Worm (Caenorhabditis elegans): Measurements from ENCODE around the gene T14B4.20.

Gene T14B4.20

DNA sequence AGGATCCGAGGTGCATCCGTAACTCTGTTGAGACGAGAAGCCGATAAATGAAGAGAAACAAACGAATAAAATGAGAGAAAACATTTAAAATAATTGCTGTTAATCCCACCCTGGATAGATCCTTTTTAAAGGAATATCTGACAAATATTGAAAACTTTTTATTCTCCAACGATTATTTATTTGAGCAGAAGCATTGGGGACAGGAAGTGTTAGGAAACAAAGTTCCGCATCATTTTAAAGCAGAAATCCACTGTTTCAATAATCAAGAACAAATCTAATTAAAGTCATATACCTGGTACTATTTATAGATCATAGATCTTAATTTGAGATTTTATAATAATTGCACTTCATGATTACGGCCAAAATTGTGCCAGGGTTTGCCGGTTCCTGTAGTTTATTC lies 34.2 kb downstream of the T14B4.20 start, which contains the start of gene F41G3.20:
TSS of gene F41G3.20 (minus strand) at position 101 of the 400 bp plus-strand sequence.
- no peak for TF ChIP-seq mdl-1 (tag; optimal IDR thresholded peaks at IDR 0.05)
- no peak for TF ChIP-seq eor-1 (tag; optimal IDR thresholded peaks at IDR 0.05)
- TF ChIP-seq nhr-237 (tag; optimal IDR thresholded peaks at IDR 0.05) = no peak
- TF ChIP-seq nhr-76 (tag; optimal IDR thresholded peaks at IDR 0.05) = no peak
- no peak for TF ChIP-seq ceh-28 (tag; optimal IDR thresholded peaks at IDR 0.05)

DNA sequence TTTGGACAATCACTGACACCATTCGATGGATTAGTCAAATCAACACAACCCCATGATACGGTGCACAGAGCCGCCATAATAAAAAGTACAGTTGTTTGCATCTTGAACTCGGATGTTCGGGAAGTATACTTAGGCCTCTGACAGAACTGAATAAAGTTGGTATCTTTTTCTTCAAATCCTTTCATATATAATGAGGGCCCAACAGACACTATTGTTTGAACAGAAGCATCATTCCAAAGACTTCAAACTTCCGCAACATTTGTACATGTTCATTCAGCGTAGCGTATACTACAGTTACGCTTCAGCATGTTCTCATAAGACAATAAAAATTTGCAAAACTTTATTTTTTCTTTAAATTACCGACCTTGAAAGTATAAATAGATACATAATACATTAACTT lies 35.3 kb downstream of the T14B4.20 start, which contains the start of gene F41G3.19:
TSS of gene F41G3.19 (minus strand) at position 101 of the 400 bp plus-strand sequence.
- TF ChIP-seq mml-1 (tag; optimal IDR thresholded peaks at IDR 0.05) = no peak
- TF ChIP-seq skn-1 (tag; optimal IDR thresholded peaks at IDR 0.05) = no peak
- no peak for TF ChIP-seq tbx-2 (tag; optimal IDR thresholded peaks at IDR 0.05)
- no peak for TF ChIP-seq mdl-1 (tag; optimal IDR thresholded peaks at IDR 0.05)
- no peak for TF ChIP-seq ceh-9 (tag; optimal IDR thresholded peaks at IDR 0.05)
- TF ChIP-seq sea-2 (GFP tag; optimal IDR thresholded peaks at IDR 0.05) = no peak
- TF ChIP-seq elt-2 (tag; optimal IDR thresholded peaks at IDR 0.05) = no peak
- TF ChIP-seq nhr-76 (tag; optimal IDR thresholded peaks at IDR 0.05) = no peak
- TF ChIP-seq ceh-28 (tag; optimal IDR thresholded peaks at IDR 0.05) = no peak
- no peak for TF ChIP-seq nhr-11 (tag; optimal IDR thresholded peaks at IDR 0.05)
- no peak for TF ChIP-seq fkh-2 (tag; optimal IDR thresholded peaks at IDR 0.05)
- no peak for TF ChIP-seq pha-4 (tag; optimal IDR thresholded peaks at IDR 0.05)
- TF ChIP-seq hmg-11 (tag; optimal IDR thresholded peaks at IDR 0.05) = no peak
- TF ChIP-seq ama-1 (optimal IDR thresholded peaks at IDR 0.05) = no peak
- TF ChIP-seq nhr-28 (tag; optimal IDR thresholded peaks at IDR 0.05) = no peak
- TF ChIP-seq daf-12 (tag; optimal IDR thresholded peaks at IDR 0.05) = no peak

DNA sequence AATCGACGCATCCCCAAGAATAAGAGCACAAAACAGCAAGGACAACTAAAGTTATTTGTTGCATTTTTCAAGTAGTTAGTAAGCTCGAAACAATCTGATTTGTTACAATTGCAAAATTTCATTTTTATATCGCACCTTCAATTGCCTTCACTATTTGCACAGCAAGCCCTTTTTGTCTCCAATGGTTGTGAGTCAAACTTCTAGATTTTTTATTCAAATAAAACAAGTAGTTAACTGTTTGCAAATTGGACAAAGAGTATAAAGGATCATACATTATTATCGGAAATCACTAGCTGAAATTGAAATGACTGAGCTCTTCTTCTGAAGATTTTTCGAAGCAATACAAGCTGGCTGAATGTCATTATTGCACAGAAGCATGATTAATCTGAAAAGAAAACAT lies 36.1 kb downstream of the T14B4.20 start, which contains the start of gene F41G3.21:
TSS of gene F41G3.21 (minus strand) at position 101 of the 400 bp plus-strand sequence.
- TF ChIP-seq nhr-67 (tag; optimal IDR thresholded peaks at IDR 0.05) (no peak), pha-4 (tag; optimal IDR thresholded peaks at IDR 0.05) (no peak), ceh-28 (tag; optimal IDR thresholded peaks at IDR 0.05) (no peak), unc-62 (GFP tag; optimal IDR thresholded peaks at IDR 0.05) (no peak), nhr-77 (tag; optimal IDR thresholded peaks at IDR 0.05) (no peak), mml-1 (tag; optimal IDR thresholded peaks at IDR 0.05) (no peak), pqm-1 (tag; optimal IDR thresholded peaks at IDR 0.05) (no peak), aly-2 (tag; optimal IDR thresholded peaks at IDR 0.05) (no peak), ceh-16 (tag; optimal IDR thresholded peaks at IDR 0.05) (no peak), tbx-2 (tag; optimal IDR thresholded peaks at IDR 0.05) (no peak), ztf-11 (tag; optimal IDR thresholded peaks at IDR 0.05) (no peak), elt-2 (tag; optimal IDR thresholded peaks at IDR 0.05) (no peak)

DNA sequence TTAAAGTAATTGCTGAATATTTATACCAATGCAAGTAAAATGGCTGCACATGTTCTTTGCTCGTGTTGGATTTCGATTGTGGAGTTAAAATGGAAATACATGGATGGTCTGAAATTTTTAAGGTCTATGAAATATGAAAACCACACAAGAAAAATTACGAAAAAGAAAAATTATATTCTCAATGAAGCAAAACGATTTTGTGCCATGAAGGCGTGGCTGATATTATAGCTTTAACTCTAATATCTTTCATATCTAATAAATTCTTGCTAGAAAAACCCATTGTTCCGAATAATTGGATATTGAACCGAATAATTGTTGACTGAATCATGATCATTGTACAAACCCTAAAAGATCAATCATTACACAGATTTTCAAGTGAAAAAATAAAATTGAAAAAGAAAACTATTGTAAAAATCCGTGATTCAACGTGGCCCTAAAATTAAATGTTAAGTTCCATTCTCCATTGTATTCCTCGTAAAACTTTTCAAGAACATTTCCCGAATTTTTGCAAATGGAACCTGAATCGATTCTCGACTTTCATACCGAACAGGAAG lies 38.0 kb downstream of the T14B4.20 start, which contains the start of the genes srx-95 and fis-1:
TSS of gene srx-95 (minus strand) at position 101 of the 554 bp plus-strand sequence.
TSS of gene fis-1 (plus strand) at position 504 of the 554 bp plus-strand sequence.
- TF ChIP-seq nhr-11 (tag; optimal IDR thresholded peaks at IDR 0.05) (no peak), pqm-1 (tag; optimal IDR thresholded peaks at IDR 0.05) (no peak), elt-1 (tag; optimal IDR thresholded peaks at IDR 0.05) (no peak), lin-39 (tag; optimal IDR thresholded peaks at IDR 0.05) (no peak), snpc-4 (tag; optimal IDR thresholded peaks at IDR 0.05) (no peak), egl-27 (tag; optimal IDR thresholded peaks at IDR 0.05) (no peak), hmg-11 (tag; optimal IDR thresholded peaks at IDR 0.05) (no peak), ceh-28 (tag; optimal IDR thresholded peaks at IDR 0.05) (no peak), lin-15B (tag; optimal IDR thresholded peaks at IDR 0.05) (no peak), unc-39 (tag; optimal IDR thresholded peaks at IDR 0.05) (no peak), eor-1 (tag; optimal IDR thresholded peaks at IDR 0.05) (no peak), ama-1 (optimal IDR thresholded peaks at IDR 0.05) (no peak), skn-1 (tag; optimal IDR thresholded peaks at IDR 0.05) (no peak), nhr-23 (tag; optimal IDR thresholded peaks at IDR 0.05) (no peak), fkh-10 (GFP tag; optimal IDR thresholded peaks at IDR 0.05) (no peak), R02D3.7 (tag; optimal IDR thresholded peaks at IDR 0.05) (no peak), lsy-12 (tag; optimal IDR thresholded peaks at IDR 0.05) (no peak)

DNA sequence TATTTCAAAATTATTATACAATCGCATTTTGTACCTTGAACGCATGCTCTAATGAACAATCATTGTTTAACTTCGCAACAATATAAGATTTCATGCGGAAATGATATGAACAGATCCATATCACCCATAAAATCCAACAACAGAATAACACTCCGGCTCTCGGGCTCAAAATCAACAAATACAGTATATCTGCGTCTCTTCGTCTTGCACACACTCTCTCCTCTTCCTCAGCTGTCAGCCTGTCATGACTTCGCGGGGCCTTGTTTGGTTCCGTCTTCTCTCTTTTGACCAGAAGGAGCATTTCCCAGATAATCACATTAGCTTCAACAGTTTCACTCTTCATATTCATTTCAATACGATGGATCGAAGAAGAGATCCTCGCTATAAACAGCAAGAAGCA lies 39.5 kb downstream of the T14B4.20 start, which contains the start of gene F41G3.3:
TSS of gene F41G3.3 (plus strand) at position 301 of the 400 bp plus-strand sequence.
- TF ChIP-seq zag-1 (tag; optimal IDR thresholded peaks at IDR 0.05) (no peak), fkh-2 (tag; optimal IDR thresholded peaks at IDR 0.05) (no peak), mdl-1 (tag; optimal IDR thresholded peaks at IDR 0.05) (no peak), tbx-2 (tag; optimal IDR thresholded peaks at IDR 0.05) (no peak), elt-1 (tag; optimal IDR thresholded peaks at IDR 0.05) (no peak), lin-15B (tag; optimal IDR thresholded peaks at IDR 0.05) (no peak), nhr-76 (tag; optimal IDR thresholded peaks at IDR 0.05) (no peak), nhr-12 (tag; optimal IDR thresholded peaks at IDR 0.05) (no peak)
